Worm (Caenorhabditis elegans): ENCODE data around the gene F13B6.3.

Gene F13B6.3

ce11 chrIV:7507305-7507704 is 41.5 kb upstream of the F13B6.3 start:
- TF ChIP-seq hlh-30 (tag; optimal IDR thresholded peaks at IDR 0.05; ENCODE audit: insufficient read depth) = peak; percentile 76
- TF ChIP-seq ztf-16 (tag; optimal IDR thresholded peaks at IDR 0.05) = no peak

ce11 chrIV:7506711-7507110 is 41.0 kb upstream of the F13B6.3 start:
- TF ChIP-seq madf-2 (tag; optimal IDR thresholded peaks at IDR 0.05) = no peak
- TF ChIP-seq pqm-1 (tag; optimal IDR thresholded peaks at IDR 0.05) = no peak
- TF ChIP-seq pax-1 (tag; optimal IDR thresholded peaks at IDR 0.05) = no peak
- no peak for TF ChIP-seq ref-2 (tag; optimal IDR thresholded peaks at IDR 0.05)
- no peak for TF ChIP-seq ceh-45 (GFP tag; IDR thresholded peaks at IDR 0.05)
- no peak for TF ChIP-seq pha-2 (tag; optimal IDR thresholded peaks at IDR 0.05)
- no peak for TF ChIP-seq K09A11.1 (tag; optimal IDR thresholded peaks at IDR 0.05; ENCODE audit: insufficient read depth)
- TF ChIP-seq F13H6.1 (tag; optimal IDR thresholded peaks at IDR 0.05) = no peak
- no peak for TF ChIP-seq lin-11 (tag; optimal IDR thresholded peaks at IDR 0.05)
- TF ChIP-seq nhr-232 (tag; optimal IDR thresholded peaks at IDR 0.05) = no peak
- no peak for TF ChIP-seq ceh-2 (tag; optimal IDR thresholded peaks at IDR 0.05)
- TF ChIP-seq ama-1 (optimal IDR thresholded peaks at IDR 0.05) = no peak
- no peak for TF ChIP-seq elt-2 (tag; optimal IDR thresholded peaks at IDR 0.05)
- TF ChIP-seq sox-4 (tag; optimal IDR thresholded peaks at IDR 0.05) = no peak
- TF ChIP-seq syd-9 (tag; optimal IDR thresholded peaks at IDR 0.05) = no peak
- TF ChIP-seq hlh-30 (tag; optimal IDR thresholded peaks at IDR 0.05; ENCODE audit: insufficient read depth) = no peak
- TF ChIP-seq ahr-1 (tag; optimal IDR thresholded peaks at IDR 0.05) = no peak
- TF ChIP-seq hlh-6 (tag; optimal IDR thresholded peaks at IDR 0.05) = no peak
- TF ChIP-seq pag-3 (tag; optimal IDR thresholded peaks at IDR 0.05; ENCODE audit: borderline replicate concordance) = no peak

- TF ChIP-seq ama-1 (optimal IDR thresholded peaks at IDR 0.05) (peak; percentile 38), fkh-10 (GFP tag; optimal IDR thresholded peaks at IDR 0.05) (no peak)
These were observed 40.2 kb upstream of the F13B6.3 start for ce11 chrIV:7505866-7506488.

ce11 chrIV:7503322-7503721 is 37.6 kb upstream of the F13B6.3 start, which contains the start of gene glt-6:
Gene glt-6, plus strand, starts transcription at chrIV:7503622.
- TF ChIP-seq nhr-11 (tag; optimal IDR thresholded peaks at IDR 0.05) = no peak
- no peak for TF ChIP-seq sdc-2 (tag; optimal IDR thresholded peaks at IDR 0.05)

- TF ChIP-seq ceh-2 (tag; optimal IDR thresholded peaks at IDR 0.05) = no peak
- no peak for TF ChIP-seq pag-3 (tag; optimal IDR thresholded peaks at IDR 0.05; ENCODE audit: borderline replicate concordance)
- TF ChIP-seq eyg-1 (tag; optimal IDR thresholded peaks at IDR 0.05) = no peak
- no peak for TF ChIP-seq ttx-3 (tag; optimal IDR thresholded peaks at IDR 0.05)
- no peak for TF ChIP-seq ceh-14 (tag; optimal IDR thresholded peaks at IDR 0.05)
- no peak for TF ChIP-seq fkh-6 (tag; optimal IDR thresholded peaks at IDR 0.05)
- TF ChIP-seq pqm-1 (tag; optimal IDR thresholded peaks at IDR 0.05) = no peak
- TF ChIP-seq dmd-4 (tag; optimal IDR thresholded peaks at IDR 0.05; ENCODE audit: borderline replicate concordance) = no peak
- no peak for TF ChIP-seq T23F11.4 (GFP tag; optimal IDR thresholded peaks at IDR 0.05)
- TF ChIP-seq C08G9.2 (tag; optimal IDR thresholded peaks at IDR 0.05) = no peak
- TF ChIP-seq hlh-30 (tag; optimal IDR thresholded peaks at IDR 0.05; ENCODE audit: insufficient read depth) = no peak
- TF ChIP-seq unc-3 (GFP tag; conservative IDR thresholded peaks at IDR 0.05) = no peak
- no peak for TF ChIP-seq unc-3 (tag; optimal IDR thresholded peaks at IDR 0.05)
- TF ChIP-seq ref-2 (tag; optimal IDR thresholded peaks at IDR 0.05) = no peak
- no peak for TF ChIP-seq pha-2 (tag; optimal IDR thresholded peaks at IDR 0.05)
- TF ChIP-seq pax-1 (tag; optimal IDR thresholded peaks at IDR 0.05) = no peak
- TF ChIP-seq hlh-15 (tag; optimal IDR thresholded peaks at IDR 0.05) = no peak
- no peak for TF ChIP-seq zip-5 (tag; optimal IDR thresholded peaks at IDR 0.05)
- TF ChIP-seq nhr-11 (tag; optimal IDR thresholded peaks at IDR 0.05) = no peak
- TF ChIP-seq pat-9 (tag; optimal IDR thresholded peaks at IDR 0.05) = no peak
- TF ChIP-seq sox-2 (GFP tag; IDR thresholded peaks at IDR 0.05) = no peak
These were observed 35.6 kb upstream of the F13B6.3 start, which contains the start of gene F55G1.15 for ce11 chrIV:7501337-7501736. Gene F55G1.15, minus strand, starts transcription at chrIV:7501437.
